Fruit fly (Drosophila melanogaster) whole organism, embryonic: Measurements from ENCODE around the gene Psf2.

ENCODE experiments used
- Antp ChIP-seq: fragments of 200-800 bp; sonication (Bioruptor generic); optimal IDR thresholded peaks from 3 replicates; lab custom pipeline; 2016; ENCODE audit warnings: missing biosample characterization, missing genetic modification characterization
- Atf6 ChIP-seq: fragments of 200-800 bp; sonication (Bioruptor generic); IDR thresholded peaks from 2 replicates; pipeline ENCODE4 v1.3.6; 2022; ENCODE audit warnings: missing biosample characterization, missing genetic modification characterization
- CG10267 ChIP-seq: fragments of 200-800 bp; sonication (Bioruptor generic); optimal IDR thresholded peaks from 2 replicates; lab custom pipeline; 2018; ENCODE audit warnings: missing biosample characterization, mild to moderate bottlenecking, missing genetic modification characterization, moderate library complexity
- CG10366 ChIP-seq: fragments of 200-800 bp; sonication (Bioruptor generic); IDR thresholded peaks from 2 replicates; pipeline ENCODE4 v1.3.6; 2022; ENCODE audit warnings: missing biosample characterization, missing genetic modification characterization
- CG10431 ChIP-seq: fragments of 200-800 bp; sonication (Bioruptor generic); optimal IDR thresholded peaks from 3 replicates; lab custom pipeline; 2018; ENCODE audit warnings: missing biosample characterization, mild to moderate bottlenecking, missing genetic modification characterization
- CG10959 ChIP-seq: fragments of 200-800 bp; sonication (Bioruptor generic); IDR thresholded peaks from 2 replicates; pipeline ENCODE4 v1.3.6; 2022; ENCODE audit warnings: missing biosample characterization, missing genetic modification characterization
- CG12104 ChIP-seq: fragments of 200-800 bp; sonication (Bioruptor generic); optimal IDR thresholded peaks from 3 replicates; lab custom pipeline; 2016; ENCODE audit warnings: missing biosample characterization, missing genetic modification characterization
- CG13123 ChIP-seq: fragments of 200-800 bp; sonication (Bioruptor generic); optimal IDR thresholded peaks from 2 replicates; lab custom pipeline; 2016; ENCODE audit warnings: missing biosample characterization, missing genetic modification characterization
- CG13424 ChIP-seq: fragments of 200-800 bp; sonication (Bioruptor generic); optimal IDR thresholded peaks from 2 replicates; lab custom pipeline; 2019; ENCODE audit warnings: missing biosample characterization, mild to moderate bottlenecking, missing genetic modification characterization, moderate library complexity
- CG15601 ChIP-seq: fragments of 200-800 bp; sonication (Bioruptor generic); optimal IDR thresholded peaks from 3 replicates; lab custom pipeline; 2019; ENCODE audit warnings: missing biosample characterization, mild to moderate bottlenecking, missing genetic modification characterization, moderate library complexity
- CG16863 ChIP-seq: fragments of 200-800 bp; sonication (Bioruptor generic); optimal IDR thresholded peaks from 3 replicates; lab custom pipeline; 2016; ENCODE audit warnings: missing biosample characterization, missing genetic modification characterization
- CG1792 ChIP-seq: fragments of 200-800 bp; sonication (Bioruptor generic); optimal IDR thresholded peaks from 2 replicates; lab custom pipeline; 2016; ENCODE audit warnings: missing biosample characterization, missing genetic modification characterization
- CG18599 ChIP-seq: fragments of 200-800 bp; sonication (Bioruptor generic); optimal IDR thresholded peaks from 3 replicates; lab custom pipeline; 2017; ENCODE audit warnings: missing biosample characterization, missing genetic modification characterization, mild to moderate bottlenecking, moderate library complexity, missing genetic modification reagents
- CG30431 ChIP-seq: fragments of 200-800 bp; sonication (Bioruptor generic); optimal IDR thresholded peaks from 2 replicates; lab custom pipeline; 2017; ENCODE audit warnings: missing biosample characterization, missing genetic modification characterization
- CG32772 ChIP-seq: fragments of 200-800 bp; sonication (Bioruptor generic); IDR thresholded peaks from 2 replicates; pipeline ENCODE4 v1.3.6; 2022; ENCODE audit warnings: missing biosample characterization, missing genetic modification characterization
- CG3726 ChIP-seq: fragments of 200-800 bp; sonication (Bioruptor generic); IDR thresholded peaks from 3 replicates; pipeline ENCODE4, ENCODE4 v1.3.6; 2022; ENCODE audit warnings: missing biosample characterization, missing genetic modification characterization
- CG3838 ChIP-seq: fragments of 200-800 bp; sonication (Bioruptor generic); optimal IDR thresholded peaks from 3 replicates; lab custom pipeline; 2016; ENCODE audit warnings: missing biosample characterization, missing genetic modification characterization
- CG6791 ChIP-seq: fragments of 200-800 bp; sonication (Bioruptor generic); IDR thresholded peaks from 3 replicates; pipeline ENCODE4 v1.3.6; 2022; ENCODE audit warnings: missing biosample characterization, missing genetic modification characterization; ENCODE audit not compliant: partially characterized antibody
- CG7839 ChIP-seq: fragments of 200-800 bp; sonication (Bioruptor generic); optimal IDR thresholded peaks from 3 replicates; lab custom pipeline; 2018; ENCODE audit warnings: missing biosample characterization, mild to moderate bottlenecking, missing genetic modification characterization, moderate library complexity
- CG7928 ChIP-seq: fragments of 200-800 bp; sonication (Bioruptor generic); optimal IDR thresholded peaks from 2 replicates; lab custom pipeline; 2017; ENCODE audit warnings: missing biosample characterization, mild to moderate bottlenecking, missing genetic modification characterization
- CG8765 ChIP-seq: fragments of 200-800 bp; sonication (Bioruptor generic); IDR thresholded peaks from 2 replicates; pipeline ENCODE4 v1.3.6; 2022; ENCODE audit warnings: missing biosample characterization, missing genetic modification characterization
- CG9876 ChIP-seq: fragments of 200-800 bp; sonication (Bioruptor generic); optimal IDR thresholded peaks from 2 replicates; lab custom pipeline; 2016; ENCODE audit warnings: missing biosample characterization, missing genetic modification characterization
- D19B ChIP-seq: fragments of 200-800 bp; sonication (Bioruptor generic); optimal IDR thresholded peaks from 2 replicates; lab custom pipeline; 2017; ENCODE audit warnings: missing biosample characterization, mild to moderate bottlenecking, missing genetic modification characterization
- Dll ChIP-seq: fragments of 200-800 bp; sonication (Bioruptor generic); IDR thresholded peaks from 4 replicates; pipeline ENCODE4 v1.3.6; 2022; ENCODE audit warnings: missing biosample characterization, missing genetic modification characterization; ENCODE audit not compliant: partially characterized antibody
- Dref ChIP-seq: fragments of 200-800 bp; sonication (Bioruptor generic); IDR thresholded peaks from 2 replicates; pipeline ENCODE4 v1.3.6; 2022; ENCODE audit warnings: missing biosample characterization, missing genetic modification characterization
- GATAe ChIP-seq: fragments of 200-800 bp; sonication (Bioruptor generic); conservative IDR thresholded peaks from 2 replicates; pipeline ENCODE4 v1.3.6; 2022; ENCODE audit warnings: missing biosample characterization, missing genetic modification characterization
- H15 ChIP-seq: fragments of 200-800 bp; sonication (Bioruptor generic); IDR thresholded peaks from 3 replicates; pipeline ENCODE4 v1.3.6; 2022; ENCODE audit warnings: missing biosample characterization, missing genetic modification characterization
- HLH4C ChIP-seq: fragments of 200-800 bp; sonication (Bioruptor generic); IDR thresholded peaks from 3 replicates; pipeline ENCODE4 v1.3.6; 2022; ENCODE audit warnings: missing biosample characterization, missing genetic modification characterization; ENCODE audit not compliant: partially characterized antibody
- Hey ChIP-seq: fragments of 200-800 bp; sonication (Bioruptor generic); optimal IDR thresholded peaks from 3 replicates; lab custom pipeline; 2018; ENCODE audit warnings: missing biosample characterization, mild to moderate bottlenecking, missing genetic modification characterization
- Hmr ChIP-seq: fragments of 200-800 bp; sonication (Bioruptor generic); optimal IDR thresholded peaks from 3 replicates; lab custom pipeline; 2017; ENCODE audit warnings: mild to moderate bottlenecking, missing biosample characterization, missing genetic modification reagents, missing genetic modification characterization
- Sin3A ChIP-seq: fragments of >200 bp; optimal IDR thresholded peaks from 2 replicates; lab custom pipeline; 2018
- Usf ChIP-seq: fragments of 200-800 bp; sonication (Bioruptor generic); optimal IDR thresholded peaks from 2 replicates; lab custom pipeline; 2017; ENCODE audit warnings: missing genotype, missing biosample characterization, missing genetic modification characterization
- al ChIP-seq: fragments of 200-800 bp; sonication (Bioruptor generic); IDR thresholded peaks from 2 replicates; pipeline ENCODE4 v1.3.6; 2022; ENCODE audit warnings: missing biosample characterization, missing genetic modification characterization
- az2 ChIP-seq: fragments of 200-800 bp; sonication (Bioruptor generic); optimal IDR thresholded peaks from 3 replicates; lab custom pipeline; 2016; ENCODE audit warnings: missing biosample characterization, missing genetic modification characterization
- corto ChIP-seq: fragments of 200-800 bp; sonication (Bioruptor generic); optimal IDR thresholded peaks from 2 replicates; lab custom pipeline; 2016; ENCODE audit warnings: missing biosample characterization, mild to moderate bottlenecking, missing genetic modification characterization, moderate library complexity
- gfzf ChIP-seq: fragments of 200-800 bp; sonication (Bioruptor generic); optimal IDR thresholded peaks from 2 replicates; lab custom pipeline; 2016; ENCODE audit warnings: missing biosample characterization, mild to moderate bottlenecking, missing genetic modification characterization, moderate library complexity
- grn ChIP-seq: fragments of 200-800 bp; sonication (Bioruptor generic); optimal IDR thresholded peaks from 3 replicates; lab custom pipeline; 2017; ENCODE audit warnings: missing biosample characterization, missing genetic modification characterization
- ken ChIP-seq: fragments of 200-800 bp; sonication (Bioruptor generic); IDR thresholded peaks from 3 replicates; pipeline ENCODE4 v1.3.6; 2022; ENCODE audit warnings: missing biosample characterization, missing genetic modification characterization
- klu ChIP-seq: fragments of 200-800 bp; sonication (Bioruptor generic); IDR thresholded peaks from 2 replicates; pipeline ENCODE4 v1.3.6; 2022; ENCODE audit warnings: missing biosample characterization, missing genetic modification characterization
- lilli ChIP-seq: fragments of 200-800 bp; sonication (Bioruptor generic); optimal IDR thresholded peaks from 3 replicates; lab custom pipeline; 2016; ENCODE audit warnings: missing biosample characterization, missing genetic modification characterization
- p53 ChIP-seq: fragments of 200-800 bp; sonication (Bioruptor generic); optimal IDR thresholded peaks from 2 replicates; lab custom pipeline; 2016; ENCODE audit warnings: missing biosample characterization, missing genetic modification characterization
- peb ChIP-seq: fragments of 200-800 bp; sonication (Bioruptor generic); IDR thresholded peaks from 2 replicates; pipeline ENCODE4 v1.3.6; 2022; ENCODE audit warnings: missing biosample characterization, missing genetic modification characterization
- sd ChIP-seq: fragments of 200-800 bp; sonication (Bioruptor generic); optimal IDR thresholded peaks from 3 replicates; lab custom pipeline; 2018; ENCODE audit warnings: missing biosample characterization, mild to moderate bottlenecking, missing genetic modification characterization, moderate library complexity
- sim ChIP-seq: fragments of 200-800 bp; sonication (Bioruptor generic); IDR thresholded peaks from 2 replicates; pipeline ENCODE4 v1.3.6; 2022; ENCODE audit warnings: missing biosample characterization, missing genetic modification characterization
- sob ChIP-seq: fragments of 200-800 bp; sonication (Bioruptor generic); IDR thresholded peaks from 2 replicates; pipeline ENCODE4 v1.3.6; 2022; ENCODE audit warnings: missing biosample characterization, missing genetic modification characterization
- stwl ChIP-seq: fragments of 200-800 bp; sonication (Bioruptor generic); optimal IDR thresholded peaks from 3 replicates; lab custom pipeline; 2018; ENCODE audit warnings: missing biosample characterization, mild to moderate bottlenecking, missing genetic modification characterization, moderate library complexity
- tin ChIP-seq: fragments of 200-800 bp; sonication (Bioruptor generic); optimal IDR thresholded peaks from 3 replicates; lab custom pipeline; 2016; ENCODE audit warnings: missing biosample characterization, missing genetic modification characterization
- wor ChIP-seq: fragments of 200-800 bp; sonication (Bioruptor generic); IDR thresholded peaks from 2 replicates; pipeline ENCODE4 v1.3.6; 2022; ENCODE audit warnings: missing biosample characterization, missing genetic modification characterization

The Psf2 gene

dm6 chr2L:4345569-4346131, 41.5 kb downstream of the Psf2 start (continued):
- TF ChIP-seq ken (GFP tag; lab: Robert Waterston, UW) (no peak), CG32772 (no peak), CG10366 (no peak), az2 (GFP tag; lab: Kevin White, UChicago) (no peak), CG3726 (no peak), Usf (GFP tag; lab: Kevin White, UChicago) (no peak), Hmr (GFP tag; lab: Kevin White, UChicago) (peak; percentile 57), CG3838 (GFP tag; lab: Kevin White, UChicago) (no peak), tin (GFP tag; lab: Kevin White, UChicago) (no peak)

dm6 chr2L:4339780-4340694, 47.1 kb downstream of the Psf2 start:
- TF ChIP-seq grn (peak; percentile 15), CG30431 (GFP tag; lab: Kevin White, UChicago) (no peak), Usf (GFP tag; lab: Kevin White, UChicago) (no peak), klu (GFP tag; lab: Robert Waterston, UW) (no peak), sob (no peak), CG7839 (tag; lab: Kevin White, UChicago) (no peak), CG7928 (GFP tag; lab: Kevin White, UChicago) (no peak), Dref (GFP tag; lab: Robert Waterston, UW) (no peak), CG10431 (GFP tag; lab: Kevin White, UChicago) (no peak), p53 (no peak), lilli (GFP tag; lab: Kevin White, UChicago) (no peak), GATAe (no peak), Hey (tag; lab: Kevin White, UChicago) (peak; percentile 10), H15 (GFP tag; lab: Robert Waterston, UW) (no peak), Dll (GFP tag; lab: Robert Waterston, UW) (no peak; the same call in 3 of the 4 replicates), CG13424 (tag; lab: Kevin White, UChicago) (no peak), CG1792 (GFP tag; lab: Kevin White, UChicago) (no peak), Antp (GFP tag; lab: Kevin White, UChicago) (no peak), sd (tag; lab: Kevin White, UChicago) (peak; percentile 58), sim (no peak), stwl (tag; lab: Kevin White, UChicago) (no peak), Sin3A (no peak), corto (no peak), CG12104 (GFP tag; lab: Kevin White, UChicago) (no peak), CG16863 (GFP tag; lab: Kevin White, UChicago) (no peak), CG18599 (GFP tag; lab: Kevin White, UChicago) (peak; percentile 14), CG15601 (no peak), CG6791 (no peak), CG8765 (GFP tag; lab: Robert Waterston, UW) (no peak), Atf6 (GFP tag; lab: Robert Waterston, UW) (0 out of 2 replicates have a peak, but pooled peaks have one; percentile 29), CG10959 (GFP tag; lab: Robert Waterston, UW) (no peak), D19B (no peak), gfzf (GFP tag; lab: Kevin White, UChicago) (no peak), CG10267 (tag; lab: Kevin White, UChicago) (no peak), CG13123 (no peak), wor (GFP tag; lab: Robert Waterston, UW) (no peak), HLH4C (no peak), CG9876 (GFP tag; lab: Kevin White, UChicago) (no peak), al (no peak), peb (no peak)
